Fruit fly (Drosophila melanogaster): ENCODE data around the gene Lectin-galC1.

The Lectin-galC1 gene

DNA sequence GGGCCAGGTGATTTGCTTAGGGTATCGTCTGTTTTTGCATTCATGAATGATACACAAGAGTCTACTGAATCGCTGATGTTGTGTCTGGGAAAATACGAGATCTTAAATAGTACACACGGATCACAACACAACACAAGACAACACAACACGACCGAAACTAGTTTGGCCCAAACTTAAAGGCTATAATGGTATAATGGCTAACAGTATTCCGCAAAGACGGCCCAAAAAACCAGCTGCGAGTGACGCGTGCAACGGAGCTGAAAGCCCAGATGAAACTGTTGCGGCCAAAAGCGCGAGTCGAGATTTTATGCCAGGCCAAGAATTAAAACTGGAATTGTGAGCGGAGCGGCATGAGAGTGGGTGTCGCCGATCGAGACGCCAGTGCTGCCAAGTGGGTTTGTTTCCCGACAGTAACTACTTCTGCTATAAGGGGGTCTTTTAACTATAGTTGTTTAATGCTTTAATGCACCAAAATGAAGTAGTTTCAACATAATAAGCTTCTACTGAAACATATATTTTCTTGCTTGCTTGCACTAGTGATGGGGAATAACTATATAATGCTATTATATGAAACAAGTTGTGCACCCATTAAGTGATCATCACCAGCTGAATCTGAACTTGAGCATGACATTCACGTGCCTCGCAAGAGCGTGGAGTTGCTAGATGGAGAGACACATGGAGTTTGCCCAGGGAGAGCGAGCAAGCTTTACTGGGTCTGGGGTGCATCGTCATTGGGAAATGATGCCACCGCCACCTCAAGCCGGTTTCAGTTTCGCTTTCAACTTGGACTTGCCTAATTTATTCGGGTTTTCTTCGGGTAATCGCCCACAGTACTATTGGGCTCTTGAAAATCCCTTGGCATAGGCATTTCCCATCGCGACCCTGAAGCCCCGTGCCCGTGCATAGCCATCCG is 21.7 kb downstream of the Lectin-galC1 start (continued):
- no peak for TF ChIP-seq Mes4 (GFP tag; optimal IDR thresholded peaks at IDR 0.05)
- peak; percentile 2 for TF ChIP-seq CG2678 (tag; optimal IDR thresholded peaks at IDR 0.05)
- peak; percentile 17; the same call in 1 of the 3 replicates for TF ChIP-seq CG34422 (GFP tag; IDR thresholded peaks at IDR 0.05)
- TF ChIP-seq CG11093 (GFP tag; IDR thresholded peaks at IDR 0.05), result 0 out of 3 replicates have a peak, but pooled peaks have one; percentile 9
- no peak for TF ChIP-seq Atf6 (GFP tag; IDR thresholded peaks at IDR 0.05)
- no peak for TF ChIP-seq CG15073 (GFP tag; optimal IDR thresholded peaks at IDR 0.05)
- no peak for TF ChIP-seq Side (GFP tag; optimal IDR thresholded peaks at IDR 0.05)
- no peak for TF ChIP-seq trh (GFP tag; optimal IDR thresholded peaks at IDR 0.05)
- no peak for TF ChIP-seq Ada2b (GFP tag; IDR thresholded peaks at IDR 0.05)
- TF ChIP-seq zfh1 (GFP tag; IDR thresholded peaks at IDR 0.05), result no peak
- TF ChIP-seq CG15479 (GFP tag; optimal IDR thresholded peaks at IDR 0.05), result no peak
- no peak for TF ChIP-seq prd (optimal IDR thresholded peaks at IDR 0.05)
- TF ChIP-seq prd (GFP tag; IDR thresholded peaks at IDR 0.05), result no peak
- no peak for TF ChIP-seq slp2 (GFP tag; optimal IDR thresholded peaks at IDR 0.05)
- TF ChIP-seq CG8359 (GFP tag; optimal IDR thresholded peaks at IDR 0.05; ENCODE audit: borderline replicate concordance), result no peak
- no peak for TF ChIP-seq CG18476 (GFP tag; optimal IDR thresholded peaks at IDR 0.05)
- no peak for TF ChIP-seq CG1602 (GFP tag; optimal IDR thresholded peaks at IDR 0.05)
- TF ChIP-seq CG13894 (tag; optimal IDR thresholded peaks at IDR 0.05), result peak; percentile 6
- no peak for TF ChIP-seq CG14441 (GFP tag; IDR thresholded peaks at IDR 0.05)
- no peak for TF ChIP-seq CG4404 (GFP tag; IDR thresholded peaks at IDR 0.05)
- TF ChIP-seq CG1603 (tag; optimal IDR thresholded peaks at IDR 0.05), result peak; percentile 1
- TF ChIP-seq tx (GFP tag; optimal IDR thresholded peaks at IDR 0.05), result no peak
- peak in 1 of 2 experiments; percentile 46 for TF ChIP-seq Trl (optimal IDR thresholded peaks at IDR 0.05)
- TF ChIP-seq Trl (GFP tag; optimal IDR thresholded peaks at IDR 0.05), result no peak
- TF ChIP-seq Ets65A (GFP tag), result no peak
- TF ChIP-seq Tbp (GFP tag; optimal IDR thresholded peaks at IDR 0.05), result no peak
- TF ChIP-seq ap (GFP tag; IDR thresholded peaks at IDR 0.05), result no peak
- TF ChIP-seq CG4707 (GFP tag; optimal IDR thresholded peaks at IDR 0.05), result no peak
- TF ChIP-seq H2.0 (GFP tag; IDR thresholded peaks at IDR 0.05), result no peak
- no peak for TF ChIP-seq CG17568 (GFP tag; optimal IDR thresholded peaks at IDR 0.05)
- TF ChIP-seq CG7963 (GFP tag; IDR thresholded peaks at IDR 0.05; ENCODE audit: partially characterized antibody), result no peak
- TF ChIP-seq scrt (GFP tag; optimal IDR thresholded peaks at IDR 0.05), result no peak
- TF ChIP-seq tll (GFP tag; optimal IDR thresholded peaks at IDR 0.05), result no peak
- no peak for TF ChIP-seq CG9215 (GFP tag; IDR thresholded peaks at IDR 0.05)
- no peak for TF ChIP-seq insv (GFP tag; optimal IDR thresholded peaks at IDR 0.05)
- peak; percentile 10 for TF ChIP-seq Nf-YC (tag; optimal IDR thresholded peaks at IDR 0.05)
- TF ChIP-seq fru (optimal IDR thresholded peaks at IDR 0.05), result no peak
- TF ChIP-seq Sox100B (GFP tag; optimal IDR thresholded peaks at IDR 0.05), result no peak
- no peak for TF ChIP-seq stc (GFP tag; IDR thresholded peaks at IDR 0.05)
- peak; percentile 43 for TF ChIP-seq Med (GFP tag)
- no peak for TF ChIP-seq pb (GFP tag; optimal IDR thresholded peaks at IDR 0.05)
- no peak for TF ChIP-seq disco-r (GFP tag; optimal IDR thresholded peaks at IDR 0.05)
- no peak for TF ChIP-seq Six4 (GFP tag; optimal IDR thresholded peaks at IDR 0.05)
- no peak for TF ChIP-seq CG4617 (GFP tag; optimal IDR thresholded peaks at IDR 0.05; ENCODE audit: borderline replicate concordance)
- TF ChIP-seq nerfin-1 (tag; optimal IDR thresholded peaks at IDR 0.05), result no peak
- no peak for TF ChIP-seq dmrt11E (tag; optimal IDR thresholded peaks at IDR 0.05)
- no peak for TF ChIP-seq CG16813 (GFP tag; IDR thresholded peaks at IDR 0.05; ENCODE audit: partially characterized antibody)
- no peak for TF ChIP-seq gsb (GFP tag; IDR thresholded peaks at IDR 0.05)
- peak; percentile 47; the same call in 1 of the 3 replicates for TF ChIP-seq sr (GFP tag; IDR thresholded peaks at IDR 0.05)
- peak; percentile 8 for TF ChIP-seq gem (tag; optimal IDR thresholded peaks at IDR 0.05)

All from whole organism, embryonic.